Worm (Caenorhabditis elegans) whole organism, L4 larva: ENCODE results near the gene W06F12.3.
A peak's percentile ranks its signal among the peaks of the same experiment; 100 is the strongest.

Source experiments
- D1046.2 ChIP-seq: fragments of 200-800 bp; sonication (Bioruptor generic); IDR thresholded peaks from 2 replicates; pipeline ENCODE4 v1.3.6; 2022; ENCODE audit warnings: missing genetic modification characterization, missing compliant biosample characterization
- Y48G9A.11 ChIP-seq: fragments of 200-800 bp; sonication (Bioruptor generic); IDR thresholded peaks from 2 replicates; pipeline ENCODE4 v1.3.6; 2022; ENCODE audit warnings: missing genetic modification reagents, missing genetic modification characterization, missing compliant biosample characterization
- Y5F2A.4 ChIP-seq: fragments of 200-800 bp; sonication (Bioruptor generic); optimal IDR thresholded peaks from 2 replicates; lab custom pipeline; 2018; ENCODE audit warnings: mild to moderate bottlenecking, missing genetic modification characterization, missing compliant biosample characterization
- Y75B8A.6 ChIP-seq: fragments of 200-800 bp; sonication (Bioruptor generic); IDR thresholded peaks from 2 replicates; pipeline ENCODE4 v1.3.6; 2022; ENCODE audit warnings: missing genetic modification reagents, missing genetic modification characterization, missing compliant biosample characterization
- ZK337.2 ChIP-seq: fragments of 200-800 bp; sonication (Bioruptor generic); IDR thresholded peaks from 2 replicates; pipeline ENCODE4 v1.3.6; 2022; ENCODE audit warnings: missing genetic modification reagents, missing genetic modification characterization, missing compliant biosample characterization
- ZK546.5 ChIP-seq, 2 experiments: sonication (generic microtip); optimal IDR thresholded peaks; 2 replicates each; lab custom pipeline; 2017; ENCODE audit warnings: missing biosample characterization in 2 of 2, missing genetic modification characterization in 2 of 2
- arid-1 ChIP-seq: fragments of 200-800 bp; sonication (Bioruptor generic); conservative IDR thresholded peaks from 2 replicates; pipeline ENCODE4 v1.3.6; 2022; ENCODE audit warnings: missing genetic modification reagents, missing genetic modification characterization, missing compliant biosample characterization
- ceh-20 ChIP-seq: fragments of 200-800 bp; sonication (Bioruptor generic); IDR thresholded peaks from 2 replicates; pipeline ENCODE4 v1.3.6; 2022; ENCODE audit warnings: missing genetic modification reagents, missing genetic modification characterization, missing compliant biosample characterization
- ceh-28 ChIP-seq: fragments of 150-350 bp; optimal IDR thresholded peaks from 2 replicates; lab custom pipeline; 2014; ENCODE audit warnings: missing biosample characterization, missing genetic modification reagents, missing genetic modification characterization
- ctbp-1 ChIP-seq: fragments of 200-800 bp; sonication (Bioruptor generic); IDR thresholded peaks from 2 replicates; pipeline ENCODE4 v1.3.6; 2022; ENCODE audit warnings: missing genetic modification reagents, missing genetic modification characterization, missing compliant biosample characterization
- daf-12 ChIP-seq: fragments of 150-350 bp; optimal IDR thresholded peaks from 2 replicates; lab custom pipeline; 2014; ENCODE audit warnings: missing biosample characterization, missing genetic modification reagents, missing genetic modification characterization
- daf-16 ChIP-seq, 3 experiments: sonication (generic microtip); optimal IDR thresholded peaks; 2 replicates each; lab custom pipeline; 2016 to 2017; ENCODE audit warnings: missing genetic modification characterization in 3 of 3, missing genetic modification reagents in 3 of 3, mild to moderate bottlenecking in 2 of 3, missing compliant biosample characterization in 2 of 3, missing biosample characterization in 1 of 3, moderate library complexity in 1 of 3
- daf-8 ChIP-seq: fragments of 200-800 bp; sonication (Bioruptor generic); IDR thresholded peaks from 2 replicates; pipeline ENCODE4 v1.3.6; 2022; ENCODE audit warnings: missing genetic modification characterization, missing compliant biosample characterization
- dmd-6 ChIP-seq: fragments of 200-800 bp; sonication (Bioruptor generic); IDR thresholded peaks from 2 replicates; pipeline ENCODE4 v1.3.6; 2022; ENCODE audit warnings: missing genetic modification reagents, missing genetic modification characterization, missing compliant biosample characterization
- dve-1 ChIP-seq: sonication (generic microtip); optimal IDR thresholded peaks from 2 replicates; lab custom pipeline; 2017; ENCODE audit warnings: antibody characterized with exemption, mild to moderate bottlenecking, missing genetic modification characterization, missing compliant biosample characterization; ENCODE audit not compliant: insufficient read depth
- hlh-11 ChIP-seq: fragments of 200-800 bp; sonication (Bioruptor generic); optimal IDR thresholded peaks from 2 replicates; lab custom pipeline; 2018; ENCODE audit warnings: mild to moderate bottlenecking, missing genetic modification characterization, missing compliant biosample characterization
- jun-1 ChIP-seq: fragments of 150-350 bp; optimal IDR thresholded peaks from 2 replicates; lab custom pipeline; 2014; ENCODE audit warnings: missing biosample characterization, missing genetic modification reagents, missing genetic modification characterization
- lin-1 ChIP-seq: fragments of 200-800 bp; sonication (Bioruptor generic); IDR thresholded peaks from 2 replicates; pipeline ENCODE4 v1.3.6; 2022; ENCODE audit warnings: missing genetic modification reagents, missing genetic modification characterization, missing compliant biosample characterization
- lin-29 ChIP-seq: fragments of 200-800 bp; sonication (Bioruptor generic); IDR thresholded peaks from 2 replicates; pipeline ENCODE4 v1.3.6; 2022; ENCODE audit warnings: missing genetic modification reagents, missing genetic modification characterization, missing compliant biosample characterization
- lin-38 ChIP-seq: fragments of 200-800 bp; sonication (Bioruptor generic); IDR thresholded peaks from 2 replicates; pipeline ENCODE4 v1.3.6; 2022; ENCODE audit warnings: missing genetic modification reagents, missing genetic modification characterization, missing compliant biosample characterization
- mdl-1 ChIP-seq, 2 experiments: fragments of 150-350 bp in 1 of 2; sonication (generic microtip) in 1 of 2; optimal IDR thresholded peaks; 2 replicates each; lab custom pipeline; 2014 to 2017; ENCODE audit warnings: missing biosample characterization in 2 of 2, missing genetic modification characterization in 2 of 2
- mep-1 ChIP-seq: fragments of 150-350 bp; sonication (generic microtip); optimal IDR thresholded peaks from 3 replicates; lab custom pipeline; 2014; ENCODE audit warnings: missing biosample characterization, missing genetic modification characterization
- mes-2 ChIP-seq: sonication (generic microtip); optimal IDR thresholded peaks from 2 replicates; lab custom pipeline; 2016; ENCODE audit warnings: missing genotype, mild to moderate bottlenecking, missing genetic modification characterization, missing compliant biosample characterization; ENCODE audit not compliant: poor library complexity, severe bottlenecking
- mxl-3 ChIP-seq: fragments of 200-800 bp; sonication (Bioruptor generic); optimal IDR thresholded peaks from 2 replicates; lab custom pipeline; 2018; ENCODE audit warnings: mild to moderate bottlenecking, missing genetic modification characterization, missing compliant biosample characterization
- nhr-10 ChIP-seq: fragments of 150-350 bp; optimal IDR thresholded peaks from 2 replicates; lab custom pipeline; 2014; ENCODE audit warnings: missing biosample characterization, missing genetic modification characterization
- nhr-237 ChIP-seq: sonication (generic microtip); optimal IDR thresholded peaks from 2 replicates; lab custom pipeline; 2017; ENCODE audit warnings: missing biosample characterization, missing genetic modification characterization
- nhr-25 ChIP-seq: sonication (generic microtip); optimal IDR thresholded peaks from 2 replicates; lab custom pipeline; 2017; ENCODE audit warnings: missing genetic modification characterization, mild to moderate bottlenecking, missing compliant biosample characterization, antibody characterized with exemption, moderate library complexity, borderline replicate concordance; ENCODE audit not compliant: insufficient read depth
- nhr-28 ChIP-seq: fragments of 150-350 bp; optimal IDR thresholded peaks from 2 replicates; lab custom pipeline; 2014; ENCODE audit warnings: missing biosample characterization, missing genetic modification characterization
- nhr-41 ChIP-seq: fragments of 200-800 bp; sonication (Bioruptor generic); IDR thresholded peaks from 2 replicates; pipeline ENCODE4 v1.3.6; 2022; ENCODE audit warnings: missing genetic modification reagents, missing genetic modification characterization, missing compliant biosample characterization
- nhr-48 ChIP-seq: sonication (generic microtip); optimal IDR thresholded peaks from 2 replicates; lab custom pipeline; 2016; ENCODE audit warnings: mild to moderate bottlenecking, missing genetic modification characterization, missing compliant biosample characterization
- nhr-6 ChIP-seq: fragments of 150-350 bp; optimal IDR thresholded peaks from 2 replicates; lab custom pipeline; 2014; ENCODE audit warnings: missing biosample characterization, missing genetic modification characterization
- pha-4 ChIP-seq, 2 experiments: fragments of 150-350 bp in 1 of 2; fragments of 200-800 bp in 1 of 2; sonication (Bioruptor generic) in 1 of 2; IDR thresholded peaks in 1 of 2; optimal IDR thresholded peaks in 1 of 2; 2 replicates each; pipeline versions ENCODE4 v1.3.6 to Lab custom; 2014 to 2022; ENCODE audit warnings: missing genetic modification characterization in 2 of 2, missing genetic modification reagents in 2 of 2, missing biosample characterization in 1 of 2, missing compliant biosample characterization in 1 of 2
- pqm-1 ChIP-seq: sonication (generic microtip); optimal IDR thresholded peaks from 2 replicates; lab custom pipeline; 2017; ENCODE audit warnings: missing biosample characterization, missing genetic modification characterization
- rbr-2 ChIP-seq: sonication (generic microtip); optimal IDR thresholded peaks from 2 replicates; lab custom pipeline; 2016; ENCODE audit warnings: missing genotype, missing genetic modification characterization, missing compliant biosample characterization
- saeg-2 ChIP-seq: fragments of 200-800 bp; sonication (Bioruptor generic); IDR thresholded peaks from 2 replicates; pipeline ENCODE4 v1.3.6; 2022; ENCODE audit warnings: missing genetic modification reagents, missing genetic modification characterization, missing compliant biosample characterization
- set-16 ChIP-seq: fragments of 200-800 bp; sonication (Bioruptor generic); IDR thresholded peaks from 2 replicates; pipeline ENCODE4 v1.3.6; 2022; ENCODE audit warnings: missing genetic modification reagents, missing genetic modification characterization, missing compliant biosample characterization
- spr-3 ChIP-seq: fragments of 200-800 bp; sonication (Bioruptor generic); optimal IDR thresholded peaks from 2 replicates; lab custom pipeline; 2018; ENCODE audit warnings: mild to moderate bottlenecking, missing genetic modification characterization, missing compliant biosample characterization
- tra-1 ChIP-seq: fragments of 200-800 bp; sonication (Bioruptor generic); IDR thresholded peaks from 2 replicates; pipeline ENCODE4 v1.3.6; 2022; ENCODE audit warnings: missing genetic modification reagents, missing genetic modification characterization, missing compliant biosample characterization
- unc-130 ChIP-seq: sonication (generic microtip); optimal IDR thresholded peaks from 2 replicates; lab custom pipeline; 2016; ENCODE audit warnings: missing genetic modification reagents, missing genetic modification characterization, missing compliant biosample characterization
- unc-62 ChIP-seq, 3 experiments: fragments of 150-350 bp in 1 of 3; sonication (generic microtip); optimal IDR thresholded peaks in 2 of 3; peaks in 1 of 3; 1 replicate in 1 of 3; 2 replicates in 2 of 3; lab custom pipeline; 2014 to 2017; ENCODE audit warnings: missing biosample characterization in 3 of 3, missing genetic modification characterization in 3 of 3, missing genetic modification reagents in 3 of 3, missing genotype in 1 of 3
- ztf-7 ChIP-seq: fragments of 150-350 bp; optimal IDR thresholded peaks from 2 replicates; lab custom pipeline; 2014; ENCODE audit warnings: missing biosample characterization, missing genetic modification characterization

Gene W06F12.3

ce11 chrIII:13729760-13730159 is 5.1 kb upstream of the W06F12.3 start:
- TF ChIP-seq unc-62 (GFP tag; optimal IDR thresholded peaks at IDR 0.05 in 1 of 2; lab: Kevin White, UChicago) (peak in 1 of 2 experiments; percentile 90), unc-62 (tag; optimal IDR thresholded peaks at IDR 0.05; lab: Kevin White, UChicago) (no peak), ctbp-1 (GFP tag; lab: Robert Waterston, UW) (no peak)

- TF ChIP-seq nhr-48, result no peak
- no peak for TF ChIP-seq arid-1 (GFP tag; lab: Robert Waterston, UW)
- peak in 1 of 2 experiments; percentile 62 for TF ChIP-seq unc-62 (GFP tag; optimal IDR thresholded peaks at IDR 0.05 in 1 of 2; lab: Kevin White, UChicago)
- no peak for TF ChIP-seq unc-62 (tag; optimal IDR thresholded peaks at IDR 0.05; lab: Kevin White, UChicago)
- no peak for TF ChIP-seq ZK546.5 (tag; optimal IDR thresholded peaks at IDR 0.05; lab: Kevin White, UChicago)
- TF ChIP-seq tra-1 (GFP tag; lab: Robert Waterston, UW), result no peak
Observed at ce11 chrIII:13731589-13731988, 3.2 kb upstream of the W06F12.3 start, which contains the start of gene W06F12.2. TSS of gene W06F12.2 (minus strand) at chrIII:13731689.

DNA sequence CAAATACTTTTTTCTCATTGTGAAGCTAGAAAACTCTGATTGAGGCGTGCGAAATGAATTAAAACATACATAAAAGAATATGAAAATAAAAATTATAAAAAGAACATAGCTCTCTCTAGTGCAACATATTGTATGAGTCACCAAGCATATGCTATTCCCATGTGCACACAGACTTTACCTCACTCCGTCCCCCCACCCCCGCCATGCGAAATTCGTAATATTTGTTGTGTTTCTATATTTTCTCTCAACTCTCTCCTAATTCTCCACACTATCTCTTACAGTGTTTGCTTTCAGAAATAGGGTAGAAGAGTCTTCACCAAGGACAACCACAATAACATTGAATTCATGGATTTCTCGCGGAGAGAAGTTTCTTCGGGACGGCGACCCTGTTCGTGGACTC is 2.2 kb upstream of the W06F12.3 start:
- no peak for TF ChIP-seq pqm-1 (tag; lab: Kevin White, UChicago)
- no peak for TF ChIP-seq nhr-237 (tag; lab: Kevin White, UChicago)
- no peak for TF ChIP-seq nhr-48
- TF ChIP-seq hlh-11 (tag; lab: Kevin White, UChicago), result peak; percentile 57
- TF ChIP-seq dve-1 (tag; lab: Kevin White, UChicago), result peak; percentile 69
- TF ChIP-seq pha-4 (GFP tag; IDR thresholded peaks at IDR 0.05; lab: Robert Waterston, UW), result no peak
- peak; percentile 98 for TF ChIP-seq pha-4 (tag; optimal IDR thresholded peaks at IDR 0.05; lab: Kevin White, UChicago)
- TF ChIP-seq unc-130 (GFP tag; lab: Kevin White, UChicago), result no peak
- no peak for TF ChIP-seq nhr-10
- TF ChIP-seq nhr-6, result peak; percentile 33
- TF ChIP-seq unc-62 (GFP tag; optimal IDR thresholded peaks at IDR 0.05 in 1 of 2; lab: Kevin White, UChicago), result peak in 1 of 2 experiments; percentile 8
- no peak for TF ChIP-seq unc-62 (tag; optimal IDR thresholded peaks at IDR 0.05; lab: Kevin White, UChicago)
- peak in 1 of 2 experiments; percentile 30 for TF ChIP-seq mdl-1 (tag; optimal IDR thresholded peaks at IDR 0.05; lab: Kevin White, UChicago)
- peak; percentile 12 for TF ChIP-seq nhr-28 (tag; lab: Kevin White, UChicago)
- no peak for TF ChIP-seq ceh-20 (GFP tag; lab: Robert Waterston, UW)
- TF ChIP-seq tra-1 (GFP tag; lab: Robert Waterston, UW), result no peak
- TF ChIP-seq mes-2, result peak; percentile 39
- peak; percentile 1 for TF ChIP-seq mep-1 (tag; lab: Kevin White, UChicago)
- TF ChIP-seq daf-12, result no peak
- TF ChIP-seq set-16 (GFP tag; lab: Robert Waterston, UW), result no peak
- TF ChIP-seq daf-16 (GFP tag; optimal IDR thresholded peaks at IDR 0.05; lab: Kevin White, UChicago), result no peak
- peak; percentile 36 for TF ChIP-seq daf-16 (tag; optimal IDR thresholded peaks at IDR 0.05; lab: Kevin White, UChicago)
- TF ChIP-seq Y48G9A.11, result no peak
- no peak for TF ChIP-seq nhr-41 (GFP tag; lab: Robert Waterston, UW)

- no peak for TF ChIP-seq lin-1 (GFP tag; lab: Robert Waterston, UW)
- no peak for TF ChIP-seq Y5F2A.4 (GFP tag; lab: Kevin White, UChicago)
- no peak for TF ChIP-seq lin-29 (GFP tag; lab: Robert Waterston, UW)
- no peak for TF ChIP-seq saeg-2
- TF ChIP-seq mxl-3 (GFP tag; lab: Kevin White, UChicago), result peak; percentile 2
- TF ChIP-seq unc-130 (GFP tag; lab: Kevin White, UChicago), result no peak
- TF ChIP-seq nhr-10, result no peak
- TF ChIP-seq mep-1 (tag; lab: Kevin White, UChicago), result peak; percentile 2
- TF ChIP-seq rbr-2 (tag; lab: Kevin White, UChicago), result no peak
- TF ChIP-seq ceh-28, result no peak
- no peak for TF ChIP-seq daf-16 (GFP tag; optimal IDR thresholded peaks at IDR 0.05; lab: Kevin White, UChicago)
- peak; percentile 80 for TF ChIP-seq daf-16 (tag; optimal IDR thresholded peaks at IDR 0.05; lab: Kevin White, UChicago)
- peak; percentile 72 for TF ChIP-seq hlh-11 (tag; lab: Kevin White, UChicago)
- TF ChIP-seq dmd-6, result peak; percentile 69
- TF ChIP-seq lin-38, result 0 out of 2 replicates have a peak, but pooled peaks have one; percentile 23
- TF ChIP-seq Y75B8A.6, result no peak
- peak; percentile 32 for TF ChIP-seq mes-2
- TF ChIP-seq jun-1 (tag; lab: Kevin White, UChicago), result no peak
- no peak for TF ChIP-seq daf-8 (GFP tag; lab: Robert Waterston, UW)
- TF ChIP-seq D1046.2 (GFP tag; lab: Robert Waterston, UW), result no peak
- TF ChIP-seq pqm-1 (tag; lab: Kevin White, UChicago), result peak; percentile 96
- no peak for TF ChIP-seq mdl-1 (tag; optimal IDR thresholded peaks at IDR 0.05; lab: Kevin White, UChicago)
- no peak for TF ChIP-seq nhr-25 (tag; lab: Kevin White, UChicago)
- peak; percentile 36 for TF ChIP-seq nhr-6
- no peak for TF ChIP-seq ztf-7 (tag; lab: Kevin White, UChicago)
- TF ChIP-seq ZK337.2 (GFP tag; lab: Robert Waterston, UW), result no peak
- TF ChIP-seq spr-3 (GFP tag; lab: Kevin White, UChicago), result no peak
Observed at ce11 chrIII:13733833-13734232, 997 bp upstream of the W06F12.3 start.
